Worm (Caenorhabditis elegans) whole organism, L1 larva: ENCODE data around the gene F13E9.15.

Experiments used
- C34B4.2 ChIP-seq: sonication (generic microtip); optimal IDR thresholded peaks from 2 replicates; lab custom pipeline; 2017; ENCODE audit warnings: mild to moderate bottlenecking, missing genetic modification characterization, missing compliant biosample characterization
- F16B12.6 ChIP-seq: fragments of 150-350 bp; optimal IDR thresholded peaks from 2 replicates; lab custom pipeline; 2014; ENCODE audit warnings: missing biosample characterization, missing genetic modification characterization
- Y116A8C.19 ChIP-seq: sonication (generic microtip); optimal IDR thresholded peaks from 2 replicates; lab custom pipeline; 2016; ENCODE audit warnings: missing compliant biosample characterization, missing genetic modification characterization, borderline replicate concordance
- blmp-1 ChIP-seq: fragments of 150-350 bp; optimal IDR thresholded peaks from 2 replicates; lab custom pipeline; 2014; ENCODE audit warnings: missing biosample characterization, missing genetic modification characterization
- ceh-8 ChIP-seq: fragments of 200-800 bp; sonication (Bioruptor generic); optimal IDR thresholded peaks from 2 replicates; lab custom pipeline; 2018; ENCODE audit warnings: mild to moderate bottlenecking, missing genetic modification characterization, moderate library complexity, missing compliant biosample characterization
- dpl-1 ChIP-seq, 3 experiments: fragments of 150-350 bp in 2 of 3; sonication (generic microtip) in 1 of 3; optimal IDR thresholded peaks; 2 replicates each; lab custom pipeline; 2014 to 2017; ENCODE audit warnings: missing biosample characterization in 3 of 3, missing genetic modification characterization in 3 of 3, missing genetic modification reagents in 3 of 3
- dsc-1 ChIP-seq: sonication (generic microtip); optimal IDR thresholded peaks from 2 replicates; lab custom pipeline; 2016; ENCODE audit warnings: mild to moderate bottlenecking, missing genetic modification characterization, missing compliant biosample characterization
- efl-1 ChIP-seq, 4 experiments: fragments of 150-350 bp; optimal IDR thresholded peaks in 3 of 4; peaks in 1 of 4; 1 replicate in 1 of 4; 2 replicates in 3 of 4; lab custom pipeline; 2014; ENCODE audit warnings: missing biosample characterization in 2 of 4, missing genetic modification characterization in 2 of 4, missing genetic modification reagents in 2 of 4
- egl-13 ChIP-seq: sonication (generic microtip); optimal IDR thresholded peaks from 2 replicates; lab custom pipeline; 2016; ENCODE audit warnings: missing genotype, missing genetic modification reagents, missing genetic modification characterization, missing compliant biosample characterization
- egl-27 ChIP-seq, 2 experiments: fragments of 150-350 bp in 1 of 2; sonication (generic microtip); optimal IDR thresholded peaks; 3 replicates each; lab custom pipeline; 2017 to 2018; ENCODE audit warnings: missing biosample characterization in 2 of 2, missing genetic modification characterization in 2 of 2, missing genetic modification reagents in 2 of 2
- elt-3 ChIP-seq, 6 experiments: fragments of 150-350 bp in 1 of 6; sonication (generic microtip); optimal IDR thresholded peaks; 2 replicates each; lab custom pipeline; 2017 to 2018; ENCODE audit warnings: missing biosample characterization in 6 of 6, missing genetic modification characterization in 6 of 6, inconsistent platforms in 1 of 6
- ets-5 ChIP-seq: fragments of 200-800 bp; sonication (Bioruptor generic); IDR thresholded peaks from 2 replicates; pipeline ENCODE4 v1.3.6; 2022; ENCODE audit warnings: missing genetic modification characterization, missing compliant biosample characterization
- fkh-8 ChIP-seq: sonication (generic microtip); optimal IDR thresholded peaks from 2 replicates; lab custom pipeline; 2016; ENCODE audit warnings: mild to moderate bottlenecking, missing genetic modification characterization, missing compliant biosample characterization
- fos-1 ChIP-seq: fragments of 150-350 bp; optimal IDR thresholded peaks from 2 replicates; lab custom pipeline; 2014; ENCODE audit warnings: missing biosample characterization, missing genetic modification characterization
- grh-1 ChIP-seq: fragments of 200-800 bp; sonication (Bioruptor generic); IDR thresholded peaks from 2 replicates; pipeline ENCODE4 v1.3.6; 2022; ENCODE audit warnings: missing genetic modification reagents, missing genetic modification characterization, missing compliant biosample characterization
- hlh-4 ChIP-seq: sonication (generic microtip); optimal IDR thresholded peaks from 2 replicates; lab custom pipeline; 2016; ENCODE audit warnings: mild to moderate bottlenecking, missing genetic modification characterization, missing compliant biosample characterization
- hpl-2 ChIP-seq: fragments of 150-350 bp; optimal IDR thresholded peaks from 2 replicates; lab custom pipeline; 2014; ENCODE audit warnings: missing biosample characterization, missing genetic modification reagents, missing genetic modification characterization
- lin-13 ChIP-seq: fragments of 150-350 bp; optimal IDR thresholded peaks from 2 replicates; lab custom pipeline; 2014; ENCODE audit warnings: missing biosample characterization, missing genetic modification reagents, missing genetic modification characterization
- lin-14 ChIP-seq: fragments of 200-800 bp; sonication (Bioruptor generic); optimal IDR thresholded peaks from 2 replicates; lab custom pipeline; 2018; ENCODE audit warnings: mild to moderate bottlenecking, missing genetic modification characterization, moderate library complexity, missing compliant biosample characterization
- lsy-2 ChIP-seq, 2 experiments: fragments of 150-350 bp; optimal IDR thresholded peaks; 2 replicates each; lab custom pipeline; 2014; ENCODE audit warnings: missing biosample characterization in 2 of 2, missing genetic modification characterization in 2 of 2
- mab-9 ChIP-seq: fragments of 200-800 bp; sonication (Bioruptor generic); IDR thresholded peaks from 2 replicates; pipeline ENCODE4 v1.3.6; 2022; ENCODE audit warnings: missing genetic modification reagents, missing genetic modification characterization, missing compliant biosample characterization
- mdl-1 ChIP-seq, 2 experiments: fragments of 150-350 bp; optimal IDR thresholded peaks; 2 replicates each; lab custom pipeline; 2014 to 2017; ENCODE audit warnings: missing biosample characterization in 2 of 2, missing genetic modification characterization in 2 of 2, inconsistent platforms in 1 of 2
- mef-2 ChIP-seq: fragments of 150-350 bp; optimal IDR thresholded peaks from 2 replicates; lab custom pipeline; 2014; ENCODE audit warnings: missing biosample characterization, missing genetic modification characterization
- mep-1 ChIP-seq: fragments of 150-350 bp; optimal IDR thresholded peaks from 2 replicates; lab custom pipeline; 2014; ENCODE audit warnings: missing biosample characterization, missing genetic modification characterization
- nhr-11 ChIP-seq: fragments of 150-350 bp; optimal IDR thresholded peaks from 2 replicates; lab custom pipeline; 2014; ENCODE audit warnings: missing biosample characterization, missing genetic modification characterization
- nhr-20 ChIP-seq: sonication (generic microtip); optimal IDR thresholded peaks from 2 replicates; lab custom pipeline; 2016; ENCODE audit warnings: mild to moderate bottlenecking, missing genetic modification characterization, missing compliant biosample characterization
- nhr-237 ChIP-seq: fragments of 150-350 bp; optimal IDR thresholded peaks from 2 replicates; lab custom pipeline; 2014; ENCODE audit warnings: missing biosample characterization, missing genetic modification characterization
- nhr-71 ChIP-seq: sonication (generic microtip); optimal IDR thresholded peaks from 2 replicates; lab custom pipeline; 2016; ENCODE audit warnings: mild to moderate bottlenecking, missing genetic modification characterization, moderate library complexity, missing compliant biosample characterization
- nhr-76 ChIP-seq: sonication (generic microtip); optimal IDR thresholded peaks from 2 replicates; lab custom pipeline; 2017; ENCODE audit warnings: missing biosample characterization, missing genetic modification characterization
- nhr-85 ChIP-seq: sonication (generic microtip); peaks from one replicate; lab custom pipeline; 2016; ENCODE audit warnings: missing genetic modification characterization, inconsistent platforms, missing compliant biosample characterization
- rnt-1 ChIP-seq: sonication (generic microtip); optimal IDR thresholded peaks from 2 replicates; lab custom pipeline; 2016; ENCODE audit warnings: mild to moderate bottlenecking, missing genetic modification characterization, moderate library complexity, missing compliant biosample characterization
- snpc-4 ChIP-seq: fragments of 150-350 bp; optimal IDR thresholded peaks from 2 replicates; lab custom pipeline; 2014; ENCODE audit warnings: missing biosample characterization, missing genetic modification characterization
- snu-23 ChIP-seq: sonication (generic microtip); optimal IDR thresholded peaks from 2 replicates; lab custom pipeline; 2016; ENCODE audit warnings: missing genetic modification characterization, missing compliant biosample characterization
- sox-4 ChIP-seq: sonication (generic microtip); optimal IDR thresholded peaks from 2 replicates; lab custom pipeline; 2016; ENCODE audit warnings: missing genetic modification characterization, missing compliant biosample characterization
- sup-37 ChIP-seq: fragments of 200-800 bp; sonication (Bioruptor generic); optimal IDR thresholded peaks from 2 replicates; lab custom pipeline; 2018; ENCODE audit warnings: mild to moderate bottlenecking, missing genetic modification characterization, missing compliant biosample characterization
- tbx-2 ChIP-seq: sonication (generic microtip); optimal IDR thresholded peaks from 2 replicates; lab custom pipeline; 2016; ENCODE audit warnings: missing genetic modification characterization, missing compliant biosample characterization
- unc-130 ChIP-seq: fragments of 150-350 bp; optimal IDR thresholded peaks from 2 replicates; lab custom pipeline; 2017; ENCODE audit warnings: missing biosample characterization, missing genetic modification characterization, inconsistent platforms
- unc-98 ChIP-seq: fragments of 200-800 bp; sonication (Bioruptor generic); IDR thresholded peaks from 2 replicates; pipeline ENCODE4 v1.3.6; 2022; ENCODE audit warnings: missing genetic modification characterization, missing compliant biosample characterization
- vab-15 ChIP-seq: sonication (generic microtip); optimal IDR thresholded peaks from 2 replicates; lab custom pipeline; 2017; ENCODE audit warnings: missing genotype, mild to moderate bottlenecking, missing genetic modification characterization, missing compliant biosample characterization
- xbp-1 ChIP-seq: sonication (generic microtip); optimal IDR thresholded peaks from 2 replicates; lab custom pipeline; 2016; ENCODE audit warnings: missing genetic modification characterization, missing compliant biosample characterization
- zip-4 ChIP-seq: fragments of 200-800 bp; sonication (Bioruptor generic); optimal IDR thresholded peaks from 2 replicates; lab custom pipeline; 2018; ENCODE audit warnings: mild to moderate bottlenecking, missing genetic modification characterization, moderate library complexity, missing compliant biosample characterization
- ztf-11 ChIP-seq, 2 experiments: sonication (generic microtip); optimal IDR thresholded peaks; 2 replicates each; lab custom pipeline; 2016 to 2017; ENCODE audit warnings: missing genetic modification characterization in 2 of 2, missing biosample characterization in 1 of 2, missing compliant biosample characterization in 1 of 2
- ztf-4 ChIP-seq: fragments of 150-350 bp; optimal IDR thresholded peaks from 2 replicates; lab custom pipeline; 2014; ENCODE audit warnings: missing biosample characterization, missing genetic modification characterization

Gene F13E9.15

DNA sequence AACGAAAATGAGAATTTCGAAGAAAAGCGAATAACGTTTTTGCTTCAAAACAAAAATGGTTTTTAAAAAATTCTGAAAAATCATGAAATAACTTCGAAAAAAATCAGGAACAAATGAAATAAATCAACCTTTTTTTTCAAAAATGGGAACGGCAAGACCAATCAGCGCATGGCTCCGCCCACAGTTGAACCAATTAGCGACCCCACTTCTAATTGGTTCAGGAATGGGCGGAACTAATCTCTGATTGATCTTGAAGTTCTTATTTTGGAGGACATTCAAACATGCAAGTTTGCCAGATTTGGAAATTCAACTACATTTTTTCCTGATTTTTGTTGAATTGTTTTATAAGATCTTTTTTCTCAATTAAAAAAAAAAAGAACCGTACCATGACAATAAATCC is 33.7 kb downstream of the F13E9.15 start:
- TF ChIP-seq mef-2 (tag; lab: Kevin White, UChicago), result no peak
- TF ChIP-seq hlh-4 (tag; lab: Kevin White, UChicago), result no peak
- no peak for TF ChIP-seq nhr-71 (tag; lab: Kevin White, UChicago)
- TF ChIP-seq mep-1 (tag; lab: Kevin White, UChicago), result no peak
- no peak for TF ChIP-seq ztf-4 (tag; lab: Kevin White, UChicago)
- no peak for TF ChIP-seq snpc-4 (tag; lab: Kevin White, UChicago)

DNA sequence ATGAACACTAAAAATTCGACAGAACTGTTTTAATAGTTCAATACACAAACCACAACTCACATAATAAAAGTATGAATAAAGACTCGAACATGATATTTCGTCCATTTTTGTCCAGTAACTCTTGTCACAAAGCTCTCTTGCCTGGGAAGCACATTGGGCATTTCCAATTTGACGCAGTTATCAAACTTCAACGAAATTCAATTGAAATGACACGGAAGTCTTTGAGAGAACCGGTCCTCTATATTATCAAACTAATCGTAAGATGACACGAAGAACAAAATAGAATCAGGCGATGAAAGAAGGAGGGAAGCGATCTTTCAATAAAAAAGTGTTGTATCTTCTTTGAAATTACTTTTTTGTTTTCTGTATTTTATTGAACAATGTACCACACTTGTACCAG is 34.6 kb downstream of the F13E9.15 start, which contains the start of gene T11G6.3:
Gene T11G6.3 (minus strand): TSS at position 189 of the 400 bp plus-strand sequence.
- TF ChIP-seq snu-23 (peak; percentile 19), nhr-71 (tag; lab: Kevin White, UChicago) (peak; percentile 4), elt-3 (tag; optimal IDR thresholded peaks at IDR 0.05; lab: Kevin White, UChicago) (peak in 2 of 6 experiments; percentile 2 to 19), tbx-2 (tag; lab: Kevin White, UChicago) (peak; percentile 17), lin-14 (GFP tag; lab: Kevin White, UChicago) (peak; percentile 41), rnt-1 (no peak), hpl-2 (GFP tag; lab: Kevin White, UChicago) (no peak), blmp-1 (tag; lab: Kevin White, UChicago) (peak; percentile 34), mab-9 (GFP tag; lab: Robert Waterston, UW) (no peak), sox-4 (tag; lab: Kevin White, UChicago) (no peak), ztf-4 (tag; lab: Kevin White, UChicago) (no peak), lsy-2 (tag; optimal IDR thresholded peaks at IDR 0.05; lab: Kevin White, UChicago) (peak in 1 of 2 experiments; percentile 7), sup-37 (GFP tag; lab: Kevin White, UChicago) (no peak), nhr-85 (tag; lab: Kevin White, UChicago) (peak; percentile 66), ztf-11 (tag; optimal IDR thresholded peaks at IDR 0.05; lab: Kevin White, UChicago) (no peak), F16B12.6 (tag; lab: Kevin White, UChicago) (no peak), fos-1 (no peak), mep-1 (tag; lab: Kevin White, UChicago) (no peak), zip-4 (GFP tag; lab: Kevin White, UChicago) (no peak), nhr-20 (peak; percentile 19)

DNA sequence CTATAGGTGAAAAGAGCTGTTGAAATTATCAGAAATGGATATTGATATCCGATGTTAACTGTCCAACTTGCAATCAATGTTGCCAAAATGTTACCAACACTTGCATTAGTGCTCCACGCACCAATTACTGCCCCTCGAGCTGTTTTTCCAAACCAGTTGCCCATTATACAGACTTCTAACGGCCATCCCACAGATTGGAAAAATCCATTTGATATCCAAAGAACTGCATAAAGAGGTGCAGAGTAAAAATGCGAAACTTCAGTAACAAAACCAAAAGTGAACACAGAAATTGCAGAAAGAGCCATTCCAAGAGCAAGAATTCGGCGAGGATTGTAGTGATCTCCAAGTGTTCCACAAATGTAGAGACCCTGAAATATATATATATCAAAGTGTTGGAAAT is 35.6 kb downstream of the F13E9.15 start:
- TF ChIP-seq efl-1 (optimal IDR thresholded peaks at IDR 0.05; lab: Kevin White, UChicago) (no peak), efl-1 (GFP tag; optimal IDR thresholded peaks at IDR 0.05 in 1 of 2; lab: Kevin White, UChicago) (peak in 1 of 2 experiments; percentile 69), unc-130 (tag; lab: Kevin White, UChicago) (no peak)

DNA sequence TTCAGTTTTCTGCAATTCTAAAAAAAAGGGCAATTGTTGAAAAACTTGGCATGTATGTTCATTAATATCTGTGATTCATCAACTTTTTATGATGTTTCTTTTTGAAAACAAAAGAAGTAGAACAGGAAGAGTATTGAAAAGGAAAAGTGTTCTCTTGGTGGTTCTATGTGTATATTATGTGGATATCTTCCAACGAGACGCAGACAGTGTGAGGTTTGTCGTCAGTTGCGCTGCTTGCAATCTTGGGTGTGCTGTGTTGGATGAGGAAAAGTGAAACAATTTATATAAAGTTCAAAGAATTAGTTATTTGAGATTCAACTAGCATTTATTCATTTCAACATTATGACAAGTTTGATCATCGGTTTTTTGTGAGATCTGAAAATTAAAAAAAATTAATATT is 37.3 kb downstream of the F13E9.15 start:
- TF ChIP-seq vab-15 (tag; lab: Kevin White, UChicago) (no peak), ztf-11 (tag; optimal IDR thresholded peaks at IDR 0.05; lab: Kevin White, UChicago) (no peak), nhr-71 (tag; lab: Kevin White, UChicago) (peak; percentile 12), xbp-1 (tag; lab: Kevin White, UChicago) (no peak), nhr-85 (tag; lab: Kevin White, UChicago) (peak; percentile 39), dpl-1 (GFP tag; optimal IDR thresholded peaks at IDR 0.05; lab: Kevin White, UChicago) (peak in 1 of 3 experiments; percentile 29), ceh-8 (GFP tag; lab: Kevin White, UChicago) (no peak), lin-13 (no peak), grh-1 (GFP tag; lab: Robert Waterston, UW) (no peak), hlh-4 (tag; lab: Kevin White, UChicago) (no peak), egl-13 (no peak), Y116A8C.19 (tag; lab: Kevin White, UChicago) (no peak), fkh-8 (tag; lab: Kevin White, UChicago) (no peak), F16B12.6 (tag; lab: Kevin White, UChicago) (peak; percentile 30), mep-1 (tag; lab: Kevin White, UChicago) (peak; percentile 19), nhr-76 (tag; lab: Kevin White, UChicago) (no peak), lin-14 (GFP tag; lab: Kevin White, UChicago) (peak; percentile 65), tbx-2 (tag; lab: Kevin White, UChicago) (peak; percentile 0), hpl-2 (GFP tag; lab: Kevin White, UChicago) (no peak), snu-23 (peak; percentile 29), efl-1 (optimal IDR thresholded peaks at IDR 0.05; lab: Kevin White, UChicago) (peak in 1 of 2 experiments; percentile 12), efl-1 (GFP tag; optimal IDR thresholded peaks at IDR 0.05 in 1 of 2; lab: Kevin White, UChicago) (no peak), ztf-4 (tag; lab: Kevin White, UChicago) (no peak), nhr-237 (tag; lab: Kevin White, UChicago) (no peak), mdl-1 (tag; optimal IDR thresholded peaks at IDR 0.05; lab: Kevin White, UChicago) (no peak), dsc-1 (tag; lab: Kevin White, UChicago) (no peak), unc-98 (GFP tag; lab: Robert Waterston, UW) (no peak), nhr-11 (tag; lab: Kevin White, UChicago) (no peak), egl-27 (tag; optimal IDR thresholded peaks at IDR 0.05; lab: Kevin White, UChicago) (no peak), ets-5 (GFP tag; lab: Robert Waterston, UW) (no peak), blmp-1 (tag; lab: Kevin White, UChicago) (peak; percentile 95), C34B4.2 (tag; lab: Kevin White, UChicago) (no peak), zip-4 (GFP tag; lab: Kevin White, UChicago) (no peak)
